Worm (Caenorhabditis elegans) whole organism, mixed stage, embryonic: ENCODE data around the gene egl-13.

Experiments
- ceh-39 ChIP-seq: fragments of 150-350 bp; optimal IDR thresholded peaks from 2 replicates; lab custom pipeline; 2014; ENCODE audit warnings: missing biosample characterization, missing genetic modification characterization
- ces-1 ChIP-seq: fragments of 150-350 bp; optimal IDR thresholded peaks from 2 replicates; lab custom pipeline; 2014; ENCODE audit warnings: missing biosample characterization, missing genetic modification reagents, missing genetic modification characterization
- cnd-1 ChIP-seq: fragments of 200-800 bp; sonication (Bioruptor generic); optimal IDR thresholded peaks from 2 replicates; lab custom pipeline; 2018; ENCODE audit warnings: mild to moderate bottlenecking, missing genetic modification characterization, missing compliant biosample characterization
- drap-1 ChIP-seq: fragments of 200-800 bp; sonication (Bioruptor generic); optimal IDR thresholded peaks from 3 replicates; lab custom pipeline; 2018; ENCODE audit warnings: mild to moderate bottlenecking, missing genetic modification characterization, missing compliant biosample characterization
- lsy-2 ChIP-seq: fragments of 150-350 bp; optimal IDR thresholded peaks from 2 replicates; lab custom pipeline; 2014; ENCODE audit warnings: missing biosample characterization, missing genetic modification characterization
- mep-1 ChIP-seq: fragments of 150-350 bp; optimal IDR thresholded peaks from 2 replicates; lab custom pipeline; 2017; ENCODE audit warnings: missing biosample characterization, missing genetic modification reagents, missing genetic modification characterization, inconsistent platforms
- mls-2 ChIP-seq: sonication (generic microtip); optimal IDR thresholded peaks from 2 replicates; lab custom pipeline; 2016; ENCODE audit warnings: mild to moderate bottlenecking, missing genetic modification characterization, moderate library complexity, missing compliant biosample characterization
- nhr-237 ChIP-seq: fragments of 150-350 bp; optimal IDR thresholded peaks from 2 replicates; lab custom pipeline; 2014; ENCODE audit warnings: missing biosample characterization, missing genetic modification characterization
- nhr-28 ChIP-seq: fragments of 150-350 bp; optimal IDR thresholded peaks from 2 replicates; lab custom pipeline; 2014; ENCODE audit warnings: missing biosample characterization, missing genetic modification characterization
- pha-4 ChIP-seq: fragments of 150-350 bp; optimal IDR thresholded peaks from 2 replicates; lab custom pipeline; 2018; ENCODE audit warnings: missing biosample characterization, missing genetic modification reagents, missing genetic modification characterization

DNA sequence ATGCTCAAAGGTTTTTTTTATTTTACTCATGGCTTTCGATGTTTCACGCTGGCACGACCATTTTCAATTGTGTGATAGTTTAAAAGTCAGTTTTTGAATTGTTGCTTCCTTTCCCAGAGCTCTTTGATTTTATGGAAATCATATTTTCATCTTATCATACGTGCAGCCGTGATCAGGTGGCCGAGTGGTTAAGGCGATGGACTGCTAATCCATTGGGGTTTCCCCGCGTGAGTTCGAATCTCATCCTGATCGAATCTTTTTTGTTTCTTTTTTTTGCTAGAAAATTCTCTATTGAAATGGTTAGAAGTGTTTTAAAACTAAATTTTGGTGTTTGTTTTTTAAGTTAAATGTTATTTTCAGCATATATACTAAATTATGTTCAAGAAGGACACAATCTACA lies 45.6 kb downstream of the egl-13 start:
- TF ChIP-seq cnd-1 (tag; lab: Kevin White, UChicago) (no peak), pha-4 (tag; lab: Kevin White, UChicago) (no peak), nhr-28 (tag; lab: Kevin White, UChicago) (no peak), mls-2 (tag; lab: Kevin White, UChicago) (no peak), mep-1 (tag; lab: Kevin White, UChicago) (no peak), ces-1 (no peak), lsy-2 (no peak), drap-1 (GFP tag; lab: Kevin White, UChicago) (no peak), nhr-237 (tag; lab: Kevin White, UChicago) (no peak), ceh-39 (tag; lab: Kevin White, UChicago) (no peak)
